Worm (Caenorhabditis elegans) whole organism, midembryonic: ENCODE results near the gene oac-48.
"Not testable (repeated sequence)": the region's sequence is repeated elsewhere in the genome, so short reads cannot be mapped to it uniquely, and the experiment has no call there.

ENCODE experiments used
- T22C8.4 ChIP-seq: fragments of 200-800 bp; sonication (Bioruptor generic); IDR thresholded peaks from 2 replicates; pipeline ENCODE4 v1.3.6; 2022; ENCODE audit warnings: missing genetic modification characterization, missing compliant biosample characterization
- cog-1 ChIP-seq: sonication (generic microtip); optimal IDR thresholded peaks from 2 replicates; lab custom pipeline; 2016; ENCODE audit warnings: missing genetic modification characterization, missing compliant biosample characterization
- flt-1 ChIP-seq: fragments of 200-800 bp; sonication (Bioruptor generic); IDR thresholded peaks from 2 replicates; pipeline ENCODE4 v1.3.6; 2022; ENCODE audit warnings: missing genetic modification characterization, missing compliant biosample characterization
- klf-2 ChIP-seq: fragments of 200-800 bp; sonication (Bioruptor generic); conservative IDR thresholded peaks from 2 replicates; pipeline ENCODE4 v1.3.6; 2022; ENCODE audit warnings: missing genetic modification reagents, missing genetic modification characterization, missing compliant biosample characterization
- med-1 ChIP-seq: sonication (generic microtip); optimal IDR thresholded peaks from 2 replicates; lab custom pipeline; 2017; ENCODE audit warnings: missing genetic modification characterization, mild to moderate bottlenecking, missing compliant biosample characterization, antibody characterized with exemption, missing genetic modification reagents; ENCODE audit not compliant: insufficient read depth
- ref-1 ChIP-seq: fragments of 200-800 bp; sonication (Bioruptor generic); conservative IDR thresholded peaks from 2 replicates; pipeline ENCODE4 v1.3.6; 2022; ENCODE audit warnings: missing genetic modification reagents, missing genetic modification characterization, missing compliant biosample characterization
- tab-1 ChIP-seq: fragments of 200-800 bp; sonication (Bioruptor generic); IDR thresholded peaks from 2 replicates; pipeline ENCODE4 v1.3.6; 2022; ENCODE audit warnings: missing genetic modification characterization, missing compliant biosample characterization
- ztf-23 ChIP-seq: fragments of 200-800 bp; sonication (Bioruptor generic); IDR thresholded peaks from 2 replicates; pipeline ENCODE4 v1.3.6; 2022; ENCODE audit warnings: missing genetic modification reagents, missing genetic modification characterization, missing compliant biosample characterization
- ztf-29 ChIP-seq: fragments of 200-800 bp; sonication (Bioruptor generic); IDR thresholded peaks from 2 replicates; pipeline ENCODE4 v1.3.6; 2022; ENCODE audit warnings: missing genetic modification reagents, missing genetic modification characterization, missing compliant biosample characterization

Gene oac-48

ce11 chrIV:13673504-13673903, at the start of gene oac-48:
oac-48 (plus strand) TSS chrIV:13673804.
- TF ChIP-seq klf-2 (no peak), tab-1 (no peak)

DNA sequence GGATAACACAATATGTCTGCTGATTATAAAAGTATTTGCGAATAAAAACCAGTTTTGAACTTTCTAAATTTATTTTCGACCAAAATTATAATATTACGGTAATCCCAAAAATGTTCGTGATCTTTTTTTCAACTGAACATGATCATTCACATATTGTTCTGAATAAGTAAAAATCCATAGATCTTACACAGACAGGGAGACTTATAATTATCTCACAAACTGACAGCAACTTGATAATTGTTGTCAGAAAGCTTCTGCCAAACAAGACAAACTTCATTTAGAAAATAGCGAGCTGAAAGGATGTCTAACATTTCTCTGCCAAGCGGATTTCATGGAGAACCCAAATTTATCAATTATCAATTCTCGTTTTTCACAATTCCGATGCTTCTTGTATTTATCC, 47.1 kb upstream of the oac-48 start, which contains the start of gene sru-21:
Gene sru-21 (plus strand): TSS at position 301 of the 400 bp plus-strand sequence.
- no peak for TF ChIP-seq ref-1 (GFP tag; lab: Robert Waterston, UW)
- TF ChIP-seq T22C8.4 (GFP tag; lab: Robert Waterston, UW): no peak
- no peak for TF ChIP-seq tab-1
- no peak for TF ChIP-seq ztf-29
- no peak for TF ChIP-seq klf-2

DNA sequence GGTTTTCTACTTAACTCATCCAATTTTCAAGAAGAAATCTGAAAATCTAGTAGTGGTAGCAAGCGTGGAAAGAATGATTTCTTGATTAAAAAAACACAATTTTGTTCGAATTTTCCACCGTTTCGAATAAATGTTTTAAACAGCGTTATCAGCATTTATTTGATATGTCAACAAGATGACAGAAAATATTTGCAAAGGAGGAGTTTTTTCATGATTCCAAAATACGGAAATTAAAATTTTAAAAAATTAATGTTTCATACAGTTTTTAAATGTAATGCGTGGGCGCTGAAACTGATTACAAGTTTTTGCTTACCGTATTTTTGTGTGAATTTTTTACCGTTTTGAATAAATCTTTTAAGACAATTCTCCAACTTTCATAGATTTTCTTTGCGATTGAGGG, 41.0 kb upstream of the oac-48 start:
- TF ChIP-seq tab-1 (no peak), klf-2 (no peak), med-1 (GFP tag; lab: Kevin White, UChicago) (no peak), flt-1 (GFP tag; lab: Robert Waterston, UW) (no peak), cog-1 (no peak), ztf-23 (no peak), T22C8.4 (GFP tag; lab: Robert Waterston, UW) (no peak), ref-1 (GFP tag; lab: Robert Waterston, UW) (no peak), ztf-29 (no peak)

DNA sequence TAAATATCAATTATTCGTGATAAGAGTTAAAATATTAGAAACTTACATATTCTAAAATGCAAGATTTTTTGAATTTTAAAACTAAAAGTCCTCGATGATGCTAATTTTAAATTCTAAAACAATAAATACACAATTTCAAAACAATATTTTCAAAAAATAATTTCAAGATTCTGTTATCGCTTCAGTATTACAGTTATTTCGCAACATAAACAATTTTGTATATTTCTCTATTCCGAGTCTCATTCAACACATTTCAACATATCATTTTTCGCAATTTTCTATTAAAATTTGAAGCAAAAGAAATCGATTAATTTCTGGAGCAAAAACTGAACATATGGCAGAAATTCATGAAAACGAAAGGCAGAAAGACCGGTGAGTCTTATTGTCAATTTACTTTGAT, 40.4 kb upstream of the oac-48 start, which contains the start of gene fbxa-98:
Gene fbxa-98 (plus strand): TSS at position 243 of the 400 bp plus-strand sequence.
- no peak for TF ChIP-seq tab-1
- TF ChIP-seq ref-1 (GFP tag; lab: Robert Waterston, UW): no peak
- no peak for TF ChIP-seq ztf-29
- no peak for TF ChIP-seq cog-1
- TF ChIP-seq flt-1 (GFP tag; lab: Robert Waterston, UW): no peak
- no peak for TF ChIP-seq T22C8.4 (GFP tag; lab: Robert Waterston, UW)
- TF ChIP-seq ztf-23: no peak
- no peak for TF ChIP-seq klf-2
- no peak for TF ChIP-seq med-1 (GFP tag; lab: Kevin White, UChicago)

ce11 chrIV:13636975-13637374, 36.6 kb upstream of the oac-48 start, which contains the start of gene C08F11.7:
C08F11.7 (plus strand) TSS chrIV:13637275.
- no peak for TF ChIP-seq tab-1
- no peak for TF ChIP-seq ztf-23
- no peak for TF ChIP-seq cog-1
- no peak for TF ChIP-seq ref-1 (GFP tag; lab: Robert Waterston, UW)
- no peak for TF ChIP-seq flt-1 (GFP tag; lab: Robert Waterston, UW)

DNA sequence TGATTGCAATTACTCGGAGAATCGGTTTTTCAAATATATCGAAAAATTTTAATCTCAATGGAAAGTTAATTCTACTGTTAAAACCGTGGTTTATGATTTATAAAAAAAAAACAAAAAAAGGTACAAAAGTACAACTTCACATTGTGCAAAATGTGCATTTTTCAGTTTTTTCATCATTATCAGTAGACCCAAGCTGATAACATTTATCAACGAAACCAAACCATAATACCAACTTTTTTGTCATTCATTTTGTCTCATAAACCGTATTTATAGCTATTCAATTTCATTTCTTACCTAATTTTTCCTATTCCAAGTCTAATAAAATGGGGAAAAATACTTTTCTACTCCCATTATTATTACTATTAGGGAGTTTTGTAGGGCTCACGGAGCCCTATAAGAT, 34.6 kb upstream of the oac-48 start, which contains the start of gene ugt-22:
Gene ugt-22 (plus strand): TSS at position 234 of the 400 bp plus-strand sequence.
- TF ChIP-seq tab-1: no peak
- no peak for TF ChIP-seq cog-1
- no peak for TF ChIP-seq klf-2
- no peak for TF ChIP-seq ztf-29
- no peak for TF ChIP-seq med-1 (GFP tag; lab: Kevin White, UChicago)
- no peak for TF ChIP-seq ztf-23

ce11 chrIV:13645823-13646222, 27.8 kb upstream of the oac-48 start, which contains the start of gene srz-29:
srz-29 (minus strand) TSS chrIV:13645923.
- no peak for TF ChIP-seq ztf-23
- TF ChIP-seq tab-1: no peak
- no peak for TF ChIP-seq klf-2
- no peak for TF ChIP-seq T22C8.4 (GFP tag; lab: Robert Waterston, UW)
- no peak for TF ChIP-seq cog-1
- no peak for TF ChIP-seq med-1 (GFP tag; lab: Kevin White, UChicago)
- TF ChIP-seq ztf-29: no peak
- TF ChIP-seq ref-1 (GFP tag; lab: Robert Waterston, UW): no peak
- no peak for TF ChIP-seq flt-1 (GFP tag; lab: Robert Waterston, UW)

DNA sequence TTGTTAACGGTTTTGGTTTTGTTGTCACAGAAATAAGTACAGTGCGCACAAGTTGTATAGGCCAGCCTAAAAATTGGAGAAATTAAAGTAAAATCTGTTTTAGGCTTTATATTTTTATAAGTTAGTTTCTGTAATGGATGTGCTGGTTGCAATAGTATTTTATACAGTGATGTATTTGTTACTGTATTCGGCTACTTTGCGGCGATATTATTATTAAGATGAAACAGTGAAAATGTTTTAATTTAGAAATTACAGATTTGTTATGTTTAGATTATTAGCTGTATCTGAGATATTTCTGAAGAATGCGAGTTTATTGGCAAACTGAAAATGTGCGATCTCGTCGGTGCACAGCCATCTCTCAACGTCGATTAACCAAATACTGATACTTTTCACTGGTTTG, 26.0 kb upstream of the oac-48 start, which contains the start of gene ule-4:
Gene ule-4 (minus strand): TSS at position 101 of the 400 bp plus-strand sequence.
- TF ChIP-seq tab-1: no peak
- no peak for TF ChIP-seq flt-1 (GFP tag; lab: Robert Waterston, UW)
- TF ChIP-seq med-1 (GFP tag; lab: Kevin White, UChicago): no peak
- TF ChIP-seq cog-1: no peak
- TF ChIP-seq klf-2: no peak
- no peak for TF ChIP-seq ztf-23
- TF ChIP-seq ref-1 (GFP tag; lab: Robert Waterston, UW): no peak

DNA sequence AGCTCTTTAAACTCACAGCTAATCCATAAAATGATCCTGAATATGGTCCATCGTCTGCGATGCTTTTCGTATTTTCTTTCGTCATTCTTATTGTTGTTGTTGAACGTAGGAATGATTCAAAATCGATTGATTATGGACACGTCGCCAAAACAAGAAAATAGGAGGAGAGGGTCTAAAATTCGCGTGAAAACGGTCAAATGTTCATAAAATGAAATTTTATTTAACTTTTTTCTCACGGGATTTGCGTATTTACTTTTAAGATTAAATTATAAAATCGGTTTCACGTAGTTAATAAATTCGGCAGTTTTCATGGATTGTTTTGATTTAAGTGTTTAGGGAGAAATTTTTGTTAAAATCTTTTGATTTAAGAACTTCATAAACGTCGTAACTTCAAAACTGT, 24.5 kb upstream of the oac-48 start, which contains the start of gene C08F11.10:
Gene C08F11.10 (minus strand): TSS at position 101 of the 400 bp plus-strand sequence.
- no peak for TF ChIP-seq med-1 (GFP tag; lab: Kevin White, UChicago)
- TF ChIP-seq klf-2: no peak
- TF ChIP-seq ztf-23: no peak

- no peak for TF ChIP-seq tab-1
- no peak for TF ChIP-seq flt-1 (GFP tag; lab: Robert Waterston, UW)
- TF ChIP-seq T22C8.4 (GFP tag; lab: Robert Waterston, UW): no peak
- TF ChIP-seq ztf-23: no peak
- TF ChIP-seq med-1 (GFP tag; lab: Kevin White, UChicago): no peak
- no peak for TF ChIP-seq klf-2
- no peak for TF ChIP-seq cog-1
- TF ChIP-seq ztf-29: no peak
- no peak for TF ChIP-seq ref-1 (GFP tag; lab: Robert Waterston, UW)
These were observed 23.4 kb upstream of the oac-48 start, which contains the start of gene C08F11.17 for ce11 chrIV:13650238-13650637. C08F11.17 (minus strand) TSS chrIV:13650338.

DNA sequence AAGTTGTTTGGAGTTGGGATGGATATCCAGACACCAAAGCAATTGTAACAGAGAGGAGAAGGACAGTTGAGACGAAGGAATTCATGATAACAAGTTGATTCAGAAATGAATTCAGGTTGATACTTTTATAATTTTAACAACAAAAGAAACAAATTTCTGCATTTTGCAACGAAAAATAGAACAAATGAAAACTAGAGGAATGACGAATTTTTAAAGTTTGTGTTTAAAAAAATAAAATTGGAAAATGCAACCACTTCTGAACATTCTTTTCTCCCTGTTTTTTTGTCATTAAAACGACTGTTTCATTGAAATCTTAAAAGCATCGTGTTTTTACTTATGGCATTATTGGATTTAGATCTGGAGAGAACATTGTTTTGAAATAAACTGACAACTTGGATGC, 22.2 kb upstream of the oac-48 start, which contains the start of gene C08F11.12:
Gene C08F11.12 (minus strand): TSS at position 101 of the 400 bp plus-strand sequence.
- TF ChIP-seq klf-2; ztf-23; flt-1 (GFP tag; lab: Robert Waterston, UW): not testable (repeated sequence)
